Worm (Caenorhabditis elegans): ENCODE measurements around the gene F07A11.5.

DNA sequence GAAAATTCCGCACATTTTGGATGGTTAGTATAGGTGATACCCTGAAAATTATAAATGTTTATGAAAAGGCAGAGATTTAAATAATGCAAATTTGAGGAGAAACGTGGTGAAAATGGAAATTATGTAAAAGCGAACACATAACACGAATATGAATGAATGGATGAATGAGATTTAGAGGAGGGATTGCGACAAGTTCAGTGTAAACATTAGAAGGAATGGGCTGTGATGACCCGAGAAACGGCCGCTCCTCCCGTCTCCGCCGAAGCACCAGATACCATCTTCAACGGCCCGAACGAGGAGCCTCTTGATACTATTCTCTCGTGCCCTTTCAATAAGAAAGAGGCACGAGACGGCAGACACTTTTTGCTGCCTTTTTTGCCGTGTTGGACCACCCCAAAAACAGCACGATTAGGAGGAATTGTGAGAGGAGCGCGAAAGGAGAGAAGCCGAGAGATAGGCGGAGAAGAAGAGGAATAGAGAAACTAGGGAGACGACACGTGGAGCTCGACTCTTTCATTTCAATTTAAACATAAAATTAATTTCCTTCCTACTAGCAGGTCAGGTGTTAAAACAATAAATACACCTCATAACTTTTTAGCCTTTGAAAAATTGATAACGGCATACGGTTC is 16.6 kb upstream of the F07A11.5 start, which contains the start of gene gfat-1:
- peak; percentile 14 for TF ChIP-seq ceh-31 (tag; optimal IDR thresholded peaks at IDR 0.05)
- no peak for TF ChIP-seq ceh-45 (GFP tag; IDR thresholded peaks at IDR 0.05)
- TF ChIP-seq ama-1 (optimal IDR thresholded peaks at IDR 0.05): no peak
- TF ChIP-seq zip-5 (tag; optimal IDR thresholded peaks at IDR 0.05): no peak
- TF ChIP-seq dmd-4 (tag; optimal IDR thresholded peaks at IDR 0.05; ENCODE audit: borderline replicate concordance): no peak
- TF ChIP-seq elt-2 (tag; optimal IDR thresholded peaks at IDR 0.05): no peak
- TF ChIP-seq nhr-232 (tag; optimal IDR thresholded peaks at IDR 0.05): no peak
- TF ChIP-seq che-1 (tag; optimal IDR thresholded peaks at IDR 0.05): no peak
- no peak for TF ChIP-seq pqm-1 (tag; optimal IDR thresholded peaks at IDR 0.05)
- TF ChIP-seq sox-4 (tag; optimal IDR thresholded peaks at IDR 0.05): no peak
